Worm (Caenorhabditis elegans) whole organism, L4 larva: ENCODE measurements around the gene Y39H10B.2.

ENCODE experiments used
- F10B5.3 ChIP-seq: sonication (generic microtip); optimal IDR thresholded peaks from 2 replicates; lab custom pipeline; 2016; ENCODE audit warnings: mild to moderate bottlenecking, missing genetic modification characterization, missing compliant biosample characterization
- aly-2 ChIP-seq: sonication (generic microtip); optimal IDR thresholded peaks from 2 replicates; lab custom pipeline; 2018; ENCODE audit warnings: missing biosample characterization, missing genetic modification characterization
- nhr-28 ChIP-seq: fragments of 150-350 bp; optimal IDR thresholded peaks from 2 replicates; lab custom pipeline; 2014; ENCODE audit warnings: missing biosample characterization, missing genetic modification characterization

- TF ChIP-seq F10B5.3 (tag; lab: Kevin White, UChicago) (no peak), nhr-28 (tag; lab: Kevin White, UChicago) (no peak), aly-2 (tag; lab: Kevin White, UChicago) (no peak)
These were observed 19.1 kb upstream of the Y39H10B.2 start, which contains the start of gene str-114 for ce11 chrV:3649473-3649872.
